Worm (Caenorhabditis elegans) whole organism, L4 larva: Measurements from ENCODE around the gene nra-3.

Experiments used
- aha-1 ChIP-seq: fragments of 150-350 bp; peaks from one replicate; lab custom pipeline; 2014; ENCODE audit warnings: missing biosample characterization, missing genetic modification characterization
- fkh-10 ChIP-seq: fragments of 150-350 bp; optimal IDR thresholded peaks from 2 replicates; lab custom pipeline; 2014; ENCODE audit warnings: missing biosample characterization, missing genetic modification reagents, missing genetic modification characterization
- hlh-11 ChIP-seq: fragments of 200-800 bp; sonication (Bioruptor generic); optimal IDR thresholded peaks from 2 replicates; lab custom pipeline; 2018; ENCODE audit warnings: mild to moderate bottlenecking, missing genetic modification characterization, missing compliant biosample characterization
- lim-7 ChIP-seq: fragments of 200-800 bp; sonication (Bioruptor generic); IDR thresholded peaks from 2 replicates; pipeline ENCODE4 v1.3.6; 2022; ENCODE audit warnings: missing genetic modification characterization, missing compliant biosample characterization
- madf-5 ChIP-seq, 2 experiments: fragments of 200-800 bp; sonication (Bioruptor generic); IDR thresholded peaks; 2 replicates each; pipeline ENCODE4 v1.3.6; 2022; ENCODE audit warnings: missing compliant biosample characterization in 2 of 2, missing genetic modification characterization in 2 of 2
- mxl-3 ChIP-seq: fragments of 200-800 bp; sonication (Bioruptor generic); optimal IDR thresholded peaks from 2 replicates; lab custom pipeline; 2018; ENCODE audit warnings: mild to moderate bottlenecking, missing genetic modification characterization, missing compliant biosample characterization
- pha-4 ChIP-seq, 2 experiments: fragments of 150-350 bp in 1 of 2; fragments of 200-800 bp in 1 of 2; sonication (Bioruptor generic) in 1 of 2; IDR thresholded peaks in 1 of 2; optimal IDR thresholded peaks in 1 of 2; 2 replicates each; pipeline versions ENCODE4 v1.3.6 to Lab custom; 2014 to 2022; ENCODE audit warnings: missing genetic modification characterization in 2 of 2, missing genetic modification reagents in 2 of 2, missing biosample characterization in 1 of 2, missing compliant biosample characterization in 1 of 2
- snpc-4 ChIP-seq: fragments of 150-350 bp; optimal IDR thresholded peaks from 2 replicates; lab custom pipeline; 2014; ENCODE audit warnings: missing biosample characterization, missing genetic modification characterization
- spr-3 ChIP-seq: fragments of 200-800 bp; sonication (Bioruptor generic); optimal IDR thresholded peaks from 2 replicates; lab custom pipeline; 2018; ENCODE audit warnings: mild to moderate bottlenecking, missing genetic modification characterization, missing compliant biosample characterization
- unc-39 ChIP-seq: sonication (generic microtip); optimal IDR thresholded peaks from 2 replicates; lab custom pipeline; 2017; ENCODE audit warnings: missing biosample characterization, missing genetic modification characterization
- unc-62 ChIP-seq, 3 experiments: fragments of 150-350 bp in 1 of 3; sonication (generic microtip); optimal IDR thresholded peaks in 2 of 3; peaks in 1 of 3; 1 replicate in 1 of 3; 2 replicates in 2 of 3; lab custom pipeline; 2014 to 2017; ENCODE audit warnings: missing biosample characterization in 3 of 3, missing genetic modification characterization in 3 of 3, missing genetic modification reagents in 3 of 3, missing genotype in 1 of 3

ce11 chrX:9882112-9882511 lies 49.1 kb downstream of the nra-3 start, which contains the start of gene glo-1:
- TF ChIP-seq pha-4 (GFP tag; IDR thresholded peaks at IDR 0.05; lab: Robert Waterston, UW) (no peak), pha-4 (tag; optimal IDR thresholded peaks at IDR 0.05; lab: Kevin White, UChicago) (no peak), unc-62 (GFP tag; optimal IDR thresholded peaks at IDR 0.05 in 1 of 2; lab: Kevin White, UChicago) (no peak), unc-62 (tag; optimal IDR thresholded peaks at IDR 0.05; lab: Kevin White, UChicago) (no peak), snpc-4 (tag; lab: Kevin White, UChicago) (no peak), mxl-3 (GFP tag; lab: Kevin White, UChicago) (no peak), aha-1 (no peak), fkh-10 (no peak), madf-5 (GFP tag; IDR thresholded peaks at IDR 0.05; lab: Robert Waterston, UW) (no peak), unc-39 (no peak), spr-3 (GFP tag; lab: Kevin White, UChicago) (no peak), lim-7 (GFP tag; lab: Robert Waterston, UW) (no peak), hlh-11 (no peak)
